Worm (Caenorhabditis elegans): ENCODE measurements around the gene C43D7.4.
"Not testable (repeated sequence)": the region's sequence is repeated elsewhere in the genome, so short reads cannot be mapped to it uniquely, and the experiment has no call there.

C43D7.4 gene

DNA sequence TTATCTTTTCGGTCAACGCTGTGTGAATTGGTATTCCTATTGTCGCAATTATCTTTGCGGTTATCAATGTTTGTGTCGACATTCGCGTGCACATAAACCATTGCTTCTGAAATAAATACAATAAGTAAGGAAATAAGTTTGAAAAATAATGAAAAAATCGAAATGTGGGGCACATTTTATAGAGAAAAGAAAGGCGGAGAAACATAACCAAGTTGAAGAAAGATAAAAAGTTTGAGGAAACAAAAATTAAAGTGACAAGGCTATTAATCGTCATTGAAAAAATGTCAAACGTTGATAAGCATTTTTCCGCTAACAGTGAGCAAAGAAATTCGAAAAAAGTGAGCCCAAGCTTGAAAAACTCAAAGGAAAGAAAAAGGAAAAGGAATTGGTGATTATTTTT lies at the start of gene C43D7.4:
Gene C43D7.4, minus strand, starts transcription at position 101 of the 400 bp plus-strand sequence.
- TF ChIP-seq unc-62 (GFP tag; optimal IDR thresholded peaks at IDR 0.05), result no peak

ce11 chrV:19371777-19372176 lies 49.5 kb upstream of the C43D7.4 start:
- TF ChIP-seq unc-62 (GFP tag; optimal IDR thresholded peaks at IDR 0.05), result no peak

DNA sequence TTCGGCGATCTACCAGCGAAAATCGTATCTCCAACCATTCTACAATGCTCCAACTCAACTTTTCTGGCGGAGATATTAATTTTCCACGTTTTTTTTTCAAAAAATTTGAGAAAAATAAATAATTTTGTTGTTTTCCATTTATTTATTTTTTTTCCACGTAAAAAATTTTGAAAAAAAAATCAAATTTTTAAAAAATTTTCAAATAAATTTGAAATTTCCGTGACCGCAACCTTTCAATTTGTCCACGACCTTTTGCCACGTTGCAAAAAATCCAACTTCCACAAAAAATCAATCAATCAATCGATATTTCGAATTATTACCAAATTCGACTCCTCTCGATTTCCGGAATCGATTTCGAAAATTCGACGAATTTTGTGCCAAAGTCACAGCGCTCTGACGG lies 49.0 kb upstream of the C43D7.4 start, which contains the start of gene Y43F8A.2:
Gene Y43F8A.2, plus strand, starts transcription at position 301 of the 400 bp plus-strand sequence.
- TF ChIP-seq unc-62 (GFP tag; optimal IDR thresholded peaks at IDR 0.05), result no peak

- TF ChIP-seq unc-62 (GFP tag; optimal IDR thresholded peaks at IDR 0.05), result no peak
Observed at ce11 chrV:19370189-19370588, 47.9 kb upstream of the C43D7.4 start, which contains the start of gene Y43F8A.1. TSS of gene Y43F8A.1 (plus strand) at chrV:19370489.

DNA sequence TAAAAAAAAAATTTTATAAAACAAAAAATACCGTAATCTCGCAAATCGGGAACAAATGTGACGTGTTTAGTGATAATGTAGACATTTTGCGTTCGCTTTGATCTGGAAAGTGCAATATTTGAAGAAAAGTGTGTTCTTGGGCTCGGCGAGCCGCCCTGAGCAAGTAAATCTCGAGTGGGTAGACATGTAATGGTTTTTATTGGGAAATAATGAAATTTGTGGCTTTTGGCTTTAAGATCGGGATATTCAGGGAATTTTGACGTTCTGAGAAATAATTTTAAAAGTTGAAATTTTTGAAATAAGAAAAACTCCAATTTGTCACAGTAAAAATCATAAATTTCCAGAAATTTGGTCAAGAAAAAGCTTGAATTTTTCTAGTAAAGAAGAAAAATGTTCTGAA lies 40.3 kb upstream of the C43D7.4 start, which contains the start of gene C14B4.2:
Gene C14B4.2, minus strand, starts transcription at position 101 of the 400 bp plus-strand sequence.
- TF ChIP-seq unc-62 (GFP tag; optimal IDR thresholded peaks at IDR 0.05), result no peak

- no peak for TF ChIP-seq unc-62 (GFP tag; optimal IDR thresholded peaks at IDR 0.05)
Observed at ce11 chrV:19358039-19358438, 35.8 kb upstream of the C43D7.4 start.

DNA sequence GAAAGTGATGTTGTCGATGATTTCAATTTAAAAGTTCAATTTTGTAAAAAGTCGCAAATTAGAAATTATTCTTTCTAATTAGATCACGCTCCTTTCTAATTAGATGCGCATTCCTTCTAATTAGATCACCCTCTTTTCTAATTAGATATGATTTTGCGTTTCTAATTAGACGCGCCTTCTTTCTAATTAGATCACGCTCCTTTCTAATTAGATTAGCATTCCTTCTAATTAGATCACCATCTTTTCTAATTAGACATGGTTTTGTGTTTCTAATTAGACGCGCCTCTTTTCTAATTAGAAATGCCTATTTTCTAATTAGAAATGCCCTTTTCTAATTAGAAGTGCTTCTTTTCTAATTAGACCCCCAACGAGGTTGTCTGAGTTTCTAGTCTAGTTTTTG lies 34.4 kb upstream of the C43D7.4 start:
- no peak for TF ChIP-seq unc-62 (GFP tag; optimal IDR thresholded peaks at IDR 0.05)

ce11 chrV:19355219-19355618 lies 32.9 kb upstream of the C43D7.4 start:
- TF ChIP-seq unc-62 (GFP tag; optimal IDR thresholded peaks at IDR 0.05), result no peak

DNA sequence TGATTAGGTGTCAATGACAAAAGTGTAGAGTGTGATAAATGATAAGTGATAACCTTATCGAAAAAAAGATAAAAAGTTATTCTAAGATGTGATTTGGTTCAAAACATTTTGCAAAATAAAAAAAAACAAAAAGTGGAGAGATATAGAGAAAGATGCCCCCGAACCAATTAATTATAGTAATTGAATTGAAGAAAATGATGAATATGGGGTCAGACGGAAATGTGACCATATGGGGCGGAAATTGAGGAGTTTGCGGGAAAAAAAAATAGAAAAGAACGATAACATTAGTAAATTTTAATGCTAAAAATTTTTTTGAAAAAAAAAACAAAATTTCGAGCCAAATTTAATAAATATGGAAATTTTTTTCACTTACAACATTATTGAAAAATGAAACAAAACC lies 32.2 kb upstream of the C43D7.4 start:
- no peak for TF ChIP-seq unc-62 (GFP tag; optimal IDR thresholded peaks at IDR 0.05)

ce11 chrV:19351944-19352343 lies 29.7 kb upstream of the C43D7.4 start:
- TF ChIP-seq unc-62 (GFP tag; optimal IDR thresholded peaks at IDR 0.05), result no peak

DNA sequence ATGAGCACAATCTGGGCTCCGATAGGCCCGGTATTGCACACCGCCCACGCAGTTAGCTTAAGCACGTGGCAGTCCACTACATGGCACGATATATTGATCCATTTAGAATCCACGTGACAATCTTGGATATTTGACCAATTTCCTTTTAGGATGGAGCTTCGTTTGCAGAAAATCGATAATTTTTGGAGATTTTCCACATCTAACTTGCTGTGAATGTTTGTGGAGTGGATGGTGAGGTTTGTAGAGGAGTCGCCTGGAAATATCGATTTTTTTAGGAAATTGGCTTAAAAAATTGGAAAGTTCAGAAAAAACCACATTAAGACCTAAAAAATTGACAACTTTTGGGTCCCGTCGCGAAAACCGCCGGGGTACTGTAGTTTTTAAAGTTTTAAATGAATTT lies 15.0 kb upstream of the C43D7.4 start:
- TF ChIP-seq unc-62 (GFP tag; optimal IDR thresholded peaks at IDR 0.05), result no peak

- TF ChIP-seq unc-62 (GFP tag; optimal IDR thresholded peaks at IDR 0.05), result no peak
Observed at ce11 chrV:19329263-19329662, 7.0 kb upstream of the C43D7.4 start, which contains the start of gene fbxb-65. TSS of gene fbxb-65 (plus strand) at chrV:19329563.

ce11 chrV:19325436-19325835 lies 3.1 kb upstream of the C43D7.4 start:
- TF ChIP-seq unc-62 (GFP tag; optimal IDR thresholded peaks at IDR 0.05), result no peak

ce11 chrV:19320385-19320784 lies 1.9 kb downstream of the C43D7.4 start, which contains the start of gene sdz-6:
TSS of gene sdz-6 (plus strand) at chrV:19320613.
- TF ChIP-seq unc-62 (GFP tag; optimal IDR thresholded peaks at IDR 0.05), result no peak

DNA sequence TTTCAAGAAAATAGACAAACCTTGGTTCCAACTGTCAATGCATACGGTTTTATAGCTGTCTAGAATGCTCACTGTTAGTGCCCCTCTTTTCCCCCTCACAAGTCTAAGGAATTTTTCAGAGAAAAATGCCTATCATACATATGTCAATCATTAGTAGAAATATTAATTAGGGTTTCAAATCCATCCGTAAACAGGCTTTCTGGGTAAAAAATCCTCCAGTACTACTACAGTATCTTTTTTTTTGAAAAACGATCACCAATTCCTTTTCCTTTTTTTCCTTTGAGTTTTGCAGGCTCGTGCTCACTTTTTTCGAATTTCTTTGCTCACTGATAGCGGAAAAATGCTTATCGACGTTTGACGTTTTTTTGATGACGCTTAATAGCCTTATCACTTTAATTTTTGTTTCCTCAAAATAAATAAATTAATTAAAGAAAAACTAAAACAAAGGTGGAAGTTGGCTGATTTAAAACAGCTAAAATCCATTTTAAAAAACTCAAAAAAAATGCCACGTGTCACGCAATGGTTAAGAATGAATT lies 2.8 kb downstream of the C43D7.4 start, which contains the start of gene C43D7.7:
Gene C43D7.7, minus strand, starts transcription at position 51 of the 536 bp plus-strand sequence.
- TF ChIP-seq unc-62 (GFP tag; optimal IDR thresholded peaks at IDR 0.05), result no peak

- not testable (repeated sequence) for TF ChIP-seq unc-62 (GFP tag; optimal IDR thresholded peaks at IDR 0.05)
Observed at ce11 chrV:19317058-19317457, 5.2 kb downstream of the C43D7.4 start, which contains the start of gene srh-208. TSS of gene srh-208 (plus strand) at chrV:19317358.

DNA sequence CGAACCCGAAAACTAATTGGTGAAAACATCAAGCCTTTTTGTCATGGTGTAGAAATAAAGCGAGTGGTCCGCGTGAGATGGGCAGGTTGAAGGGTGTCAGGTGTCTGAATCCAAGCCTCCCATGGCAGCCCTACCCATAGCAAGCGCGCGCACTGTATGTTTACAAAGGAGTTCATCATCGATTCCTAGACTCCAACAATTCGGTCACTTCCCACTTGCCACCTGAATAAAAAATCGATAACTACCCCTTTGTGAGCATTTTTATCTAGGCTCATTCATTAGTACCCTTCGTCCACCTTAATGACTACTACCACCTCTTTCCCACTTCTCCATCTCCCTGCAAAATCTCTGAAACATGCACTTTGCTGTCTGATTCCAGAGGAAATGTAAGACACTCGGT lies 9.3 kb downstream of the C43D7.4 start, which contains the start of gene fbxb-64:
Gene fbxb-64, plus strand, starts transcription at position 301 of the 400 bp plus-strand sequence.
- TF ChIP-seq unc-62 (GFP tag; optimal IDR thresholded peaks at IDR 0.05), result no peak

Measured in whole organism, dauer.